Worm (Caenorhabditis elegans): Measurements from ENCODE around the gene C49G7.13.

The C49G7.13 gene

ce11 chrV:4031319-4031718, 4.6 kb upstream of the C49G7.13 start, which contains the start of gene cyp-35A4:
Gene cyp-35A4, plus strand, starts transcription at chrV:4031619.
- TF ChIP-seq tbx-8 (GFP tag; optimal IDR thresholded peaks at IDR 0.05) (no peak), blmp-1 (tag; optimal IDR thresholded peaks at IDR 0.05) (no peak), ces-1 (GFP tag; optimal IDR thresholded peaks at IDR 0.05) (no peak), nhr-2 (tag; optimal IDR thresholded peaks at IDR 0.05) (no peak), elt-3 (tag; optimal IDR thresholded peaks at IDR 0.05) (no peak), unc-62 (GFP tag; optimal IDR thresholded peaks at IDR 0.05) (no peak), nhr-28 (tag; optimal IDR thresholded peaks at IDR 0.05) (no peak)

- no peak for TF ChIP-seq nhr-12 (tag; optimal IDR thresholded peaks at IDR 0.05)
- no peak for TF ChIP-seq bed-3 (GFP tag; optimal IDR thresholded peaks at IDR 0.05)
- TF ChIP-seq elt-1 (tag; optimal IDR thresholded peaks at IDR 0.05; ENCODE audit: borderline replicate concordance, insufficient read depth), result no peak
- no peak for TF ChIP-seq lin-32 (GFP tag; optimal IDR thresholded peaks at IDR 0.05)
- no peak for TF ChIP-seq nhr-28 (tag; optimal IDR thresholded peaks at IDR 0.05)
- TF ChIP-seq cnd-1 (tag; optimal IDR thresholded peaks at IDR 0.05), result no peak
- TF ChIP-seq ces-1 (GFP tag; optimal IDR thresholded peaks at IDR 0.05), result no peak
- TF ChIP-seq zip-8 (tag; optimal IDR thresholded peaks at IDR 0.05), result no peak
- no peak for TF ChIP-seq unc-39 (tag; optimal IDR thresholded peaks at IDR 0.05)
- no peak for TF ChIP-seq unc-120 (tag; optimal IDR thresholded peaks at IDR 0.05; ENCODE audit: poor library complexity, severe bottlenecking)
- TF ChIP-seq ceh-39 (tag; optimal IDR thresholded peaks at IDR 0.05), result no peak
- no peak for TF ChIP-seq mab-5 (tag; optimal IDR thresholded peaks at IDR 0.05)
- TF ChIP-seq sem-2 (GFP tag; optimal IDR thresholded peaks at IDR 0.05), result no peak
- TF ChIP-seq hlh-1 (tag; optimal IDR thresholded peaks at IDR 0.05), result no peak
- TF ChIP-seq flh-1 (GFP tag; optimal IDR thresholded peaks at IDR 0.05), result no peak
- TF ChIP-seq mls-2 (tag; optimal IDR thresholded peaks at IDR 0.05), result no peak
- TF ChIP-seq tbx-8 (GFP tag; optimal IDR thresholded peaks at IDR 0.05), result no peak
- TF ChIP-seq ceh-83 (GFP tag; optimal IDR thresholded peaks at IDR 0.05), result no peak
- TF ChIP-seq lsy-2 (tag; optimal IDR thresholded peaks at IDR 0.05), result no peak
These were observed 1.6 kb upstream of the C49G7.13 start, which contains the start of gene C49G7.7 for ce11 chrV:4034303-4034702. Gene C49G7.7, plus strand, starts transcription at chrV:4034476.

- TF ChIP-seq sem-2 (GFP tag; optimal IDR thresholded peaks at IDR 0.05) (no peak), elt-1 (tag; optimal IDR thresholded peaks at IDR 0.05; ENCODE audit: borderline replicate concordance, insufficient read depth) (no peak), pha-4 (tag; optimal IDR thresholded peaks at IDR 0.05) (no peak), mab-5 (tag; optimal IDR thresholded peaks at IDR 0.05) (no peak), unc-62 (GFP tag; optimal IDR thresholded peaks at IDR 0.05) (no peak), snpc-4 (tag; optimal IDR thresholded peaks at IDR 0.05) (no peak), mls-2 (tag; optimal IDR thresholded peaks at IDR 0.05) (no peak), ham-2 (GFP tag; optimal IDR thresholded peaks at IDR 0.05) (no peak)
These were observed 2.2 kb downstream of the C49G7.13 start, which contains the start of gene C49G7.12 for ce11 chrV:4038110-4038509. Gene C49G7.12, plus strand, starts transcription at chrV:4038410.

- TF ChIP-seq mab-5 (tag; optimal IDR thresholded peaks at IDR 0.05), result no peak
- TF ChIP-seq snpc-4 (tag; optimal IDR thresholded peaks at IDR 0.05), result no peak
- TF ChIP-seq nhr-76 (tag; optimal IDR thresholded peaks at IDR 0.05), result no peak
- TF ChIP-seq nhr-28 (tag; optimal IDR thresholded peaks at IDR 0.05), result no peak
- TF ChIP-seq nhr-12 (tag; optimal IDR thresholded peaks at IDR 0.05), result no peak
- no peak for TF ChIP-seq tbx-8 (GFP tag; optimal IDR thresholded peaks at IDR 0.05)
- no peak for TF ChIP-seq ham-2 (GFP tag; optimal IDR thresholded peaks at IDR 0.05)
These were observed 2.6 kb downstream of the C49G7.13 start for ce11 chrV:4038557-4038956.

ce11 chrV:4041853-4042424, 6.0 kb downstream of the C49G7.13 start, which contains the start of the genes C49G7.10 and irg-2:
Gene C49G7.10, minus strand, starts transcription at chrV:4042021.
Gene irg-2, plus strand, starts transcription at chrV:4042181.
- TF ChIP-seq snpc-4 (tag; optimal IDR thresholded peaks at IDR 0.05), result no peak
- TF ChIP-seq ces-1 (GFP tag; optimal IDR thresholded peaks at IDR 0.05), result no peak
- no peak for TF ChIP-seq flh-1 (GFP tag; optimal IDR thresholded peaks at IDR 0.05)
- no peak for TF ChIP-seq nhr-237 (tag; optimal IDR thresholded peaks at IDR 0.05)

- TF ChIP-seq ceh-39 (tag; optimal IDR thresholded peaks at IDR 0.05) (no peak), sptf-1 (tag; optimal IDR thresholded peaks at IDR 0.05) (no peak), blmp-1 (tag; optimal IDR thresholded peaks at IDR 0.05) (no peak), unc-62 (GFP tag; optimal IDR thresholded peaks at IDR 0.05) (no peak), mep-1 (tag; optimal IDR thresholded peaks at IDR 0.05) (no peak), nhr-237 (tag; optimal IDR thresholded peaks at IDR 0.05) (no peak), sem-2 (GFP tag; optimal IDR thresholded peaks at IDR 0.05) (no peak), ceh-83 (GFP tag; optimal IDR thresholded peaks at IDR 0.05) (no peak), snpc-4 (tag; optimal IDR thresholded peaks at IDR 0.05) (no peak)
These were observed 7.7 kb downstream of the C49G7.13 start, which contains the start of gene phat-3 for ce11 chrV:4043632-4044031. Gene phat-3, plus strand, starts transcription at chrV:4043932.

All from whole organism, mixed stage, embryonic.